Fruit fly (Drosophila melanogaster) whole organism, prepupa: Measurements from ENCODE around the gene CAH7.
A peak's percentile ranks its signal among the peaks of the same experiment; 100 is the strongest.

Experiments
- Blimp-1 ChIP-seq: fragments of 200-800 bp; sonication (Bioruptor generic); optimal IDR thresholded peaks from 3 replicates; lab custom pipeline; 2017; ENCODE audit warnings: missing biosample characterization, missing genetic modification characterization, mild to moderate bottlenecking, moderate library complexity, missing genetic modification reagents
- CG10669 ChIP-seq: fragments of 200-800 bp; sonication (Bioruptor generic); optimal IDR thresholded peaks from 3 replicates; lab custom pipeline; 2018; ENCODE audit warnings: missing biosample characterization, mild to moderate bottlenecking, missing genetic modification characterization, moderate library complexity
- CG11762 ChIP-seq: fragments of 200-800 bp; sonication (Bioruptor generic); optimal IDR thresholded peaks from 3 replicates; lab custom pipeline; 2016; ENCODE audit warnings: missing biosample characterization, missing genetic modification characterization; ENCODE audit not compliant: insufficient read depth
- CG15336 ChIP-seq: fragments of 200-800 bp; sonication (Bioruptor generic); IDR thresholded peaks from 2 replicates; pipeline ENCODE4 v1.3.6; 2022; ENCODE audit warnings: missing biosample characterization, missing genetic modification characterization
- CG1621 ChIP-seq: fragments of 200-800 bp; sonication (Bioruptor generic); optimal IDR thresholded peaks from 3 replicates; lab custom pipeline; 2018; ENCODE audit warnings: missing biosample characterization, mild to moderate bottlenecking, missing genetic modification characterization
- CG16779 ChIP-seq: fragments of 200-800 bp; sonication (Bioruptor generic); optimal IDR thresholded peaks from 3 replicates; lab custom pipeline; 2017; ENCODE audit warnings: missing biosample characterization, mild to moderate bottlenecking, missing genetic modification characterization
- CG31627 ChIP-seq: fragments of 200-800 bp; sonication (Bioruptor generic); optimal IDR thresholded peaks from 3 replicates; lab custom pipeline; 2016; ENCODE audit warnings: missing biosample characterization, missing genetic modification characterization
- CG32006 ChIP-seq: fragments of 200-800 bp; sonication (Bioruptor generic); optimal IDR thresholded peaks from 3 replicates; lab custom pipeline; 2017; ENCODE audit warnings: missing biosample characterization, mild to moderate bottlenecking, missing genetic modification characterization
- CG34406 ChIP-seq: fragments of 200-800 bp; sonication (Bioruptor generic); optimal IDR thresholded peaks from 3 replicates; lab custom pipeline; 2016; ENCODE audit warnings: missing biosample characterization, missing genetic modification characterization
- CG3919 ChIP-seq: fragments of 200-800 bp; sonication (Bioruptor generic); optimal IDR thresholded peaks from 3 replicates; lab custom pipeline; 2016; ENCODE audit warnings: missing biosample characterization, missing genetic modification characterization
- CG4318 ChIP-seq: fragments of 200-800 bp; sonication (Bioruptor generic); optimal IDR thresholded peaks from 3 replicates; lab custom pipeline; 2017; ENCODE audit warnings: missing biosample characterization, mild to moderate bottlenecking, missing genetic modification characterization
- CG6163 ChIP-seq: fragments of 200-800 bp; sonication (Bioruptor generic); IDR thresholded peaks from 3 replicates; pipeline ENCODE4 v1.3.6; 2022; ENCODE audit warnings: missing biosample characterization, missing genetic modification characterization
- CG6276 ChIP-seq: fragments of 200-800 bp; sonication (Bioruptor generic); optimal IDR thresholded peaks from 2 replicates; lab custom pipeline; 2017; ENCODE audit warnings: missing biosample characterization, mild to moderate bottlenecking, missing genetic modification characterization
- CG6792 ChIP-seq: fragments of 200-800 bp; sonication (Bioruptor generic); optimal IDR thresholded peaks from 3 replicates; lab custom pipeline; 2016; ENCODE audit warnings: missing biosample characterization, missing genetic modification characterization
- CG6808 ChIP-seq: fragments of 200-800 bp; sonication (Bioruptor generic); optimal IDR thresholded peaks from 3 replicates; lab custom pipeline; 2017; ENCODE audit warnings: missing biosample characterization, missing genetic modification characterization, mild to moderate bottlenecking, moderate library complexity, missing genetic modification reagents
- CG8119 ChIP-seq: fragments of 200-800 bp; sonication (Bioruptor generic); IDR thresholded peaks from 3 replicates; pipeline ENCODE4 v1.3.6; 2022; ENCODE audit warnings: missing biosample characterization, missing genetic modification characterization
- CG9139 ChIP-seq: fragments of 200-800 bp; sonication (Bioruptor generic); optimal IDR thresholded peaks from 3 replicates; lab custom pipeline; 2017; ENCODE audit warnings: missing biosample characterization, mild to moderate bottlenecking, missing genetic modification characterization
- Eip75B ChIP-seq: fragments of 200-800 bp; sonication (Bioruptor generic); optimal IDR thresholded peaks from 3 replicates; lab custom pipeline; 2016; ENCODE audit warnings: missing biosample characterization, missing genetic modification characterization
- Eip78C ChIP-seq: fragments of 200-800 bp; sonication (Bioruptor generic); peaks from one replicate; lab custom pipeline; 2016; ENCODE audit warnings: missing biosample characterization, missing genetic modification characterization
- Ets21C ChIP-seq: fragments of 200-800 bp; sonication (Bioruptor generic); optimal IDR thresholded peaks from 3 replicates; lab custom pipeline; 2016; ENCODE audit warnings: missing biosample characterization, missing genetic modification characterization
- Ets96B ChIP-seq: fragments of 200-800 bp; optimal IDR thresholded peaks from 2 replicates; lab custom pipeline; 2019; ENCODE audit warnings: missing biosample characterization, mild to moderate bottlenecking, missing genetic modification characterization, moderate library complexity
- Hr38 ChIP-seq: sonication (Bioruptor generic); optimal IDR thresholded peaks from 2 replicates; lab custom pipeline; 2016; ENCODE audit warnings: missing biosample characterization, missing genetic modification characterization
- Hr39 ChIP-seq: fragments of 200-800 bp; sonication (Bioruptor generic); optimal IDR thresholded peaks from 2 replicates; lab custom pipeline; 2016; ENCODE audit warnings: missing biosample characterization, missing genetic modification characterization
- Hr4 ChIP-seq: fragments of 200-800 bp; sonication (Bioruptor generic); optimal IDR thresholded peaks from 3 replicates; lab custom pipeline; 2016; ENCODE audit warnings: missing biosample characterization, missing genetic modification characterization
- Met ChIP-seq: fragments of 200-800 bp; sonication (Bioruptor generic); optimal IDR thresholded peaks from 3 replicates; lab custom pipeline; 2016; ENCODE audit warnings: missing biosample characterization, missing genetic modification characterization
- OdsH ChIP-seq: fragments of 200-800 bp; sonication (Bioruptor generic); optimal IDR thresholded peaks from 3 replicates; lab custom pipeline; 2016; ENCODE audit warnings: missing biosample characterization, missing genetic modification characterization
- Smox ChIP-seq: fragments of 200-800 bp; sonication (Bioruptor generic); optimal IDR thresholded peaks from 3 replicates; lab custom pipeline; 2016; ENCODE audit warnings: missing biosample characterization, missing genetic modification characterization
- Sox102F ChIP-seq: fragments of 200-800 bp; sonication (Bioruptor generic); optimal IDR thresholded peaks from 2 replicates; lab custom pipeline; 2016; ENCODE audit warnings: missing biosample characterization, mild to moderate bottlenecking, missing genetic modification characterization
- Sox14 ChIP-seq: fragments of 200-800 bp; sonication (Bioruptor generic); optimal IDR thresholded peaks from 3 replicates; lab custom pipeline; 2016; ENCODE audit warnings: missing biosample characterization, missing genetic modification characterization
- Sox15 ChIP-seq: fragments of 200-800 bp; sonication (Bioruptor generic); optimal IDR thresholded peaks from 3 replicates; lab custom pipeline; 2016; ENCODE audit warnings: missing biosample characterization, missing genetic modification characterization
- achi ChIP-seq: fragments of 200-800 bp; sonication (Bioruptor generic); optimal IDR thresholded peaks from 3 replicates; lab custom pipeline; 2016; ENCODE audit warnings: missing biosample characterization, missing genetic modification characterization
- acj6 ChIP-seq: fragments of 200-800 bp; sonication (Bioruptor generic); optimal IDR thresholded peaks from 3 replicates; lab custom pipeline; 2016; ENCODE audit warnings: missing biosample characterization, missing genetic modification characterization
- cyc ChIP-seq: fragments of 200-800 bp; sonication (Bioruptor generic); optimal IDR thresholded peaks from 3 replicates; lab custom pipeline; 2016; ENCODE audit warnings: missing biosample characterization, missing genetic modification characterization
- dac ChIP-seq: fragments of 200-800 bp; sonication (Bioruptor generic); optimal IDR thresholded peaks from 2 replicates; lab custom pipeline; 2017; ENCODE audit warnings: missing biosample characterization, mild to moderate bottlenecking, missing genetic modification characterization
- dsx ChIP-seq: fragments of 200-800 bp; optimal IDR thresholded peaks from 3 replicates; lab custom pipeline; 2019; ENCODE audit warnings: missing biosample characterization, mild to moderate bottlenecking, missing genetic modification characterization, moderate library complexity; ENCODE audit not compliant: poor library complexity, severe bottlenecking
- eg ChIP-seq: fragments of 200-800 bp; sonication (Bioruptor generic); IDR thresholded peaks from 3 replicates; pipeline ENCODE4 v1.3.6; 2022; ENCODE audit warnings: missing biosample characterization, missing genetic modification characterization
- esn ChIP-seq: fragments of 200-800 bp; sonication (Bioruptor generic); optimal IDR thresholded peaks from 2 replicates; lab custom pipeline; 2016; ENCODE audit warnings: missing biosample characterization, mild to moderate bottlenecking, missing genetic modification characterization, moderate library complexity
- fd59A ChIP-seq: fragments of 200-800 bp; sonication (Bioruptor generic); optimal IDR thresholded peaks from 2 replicates; lab custom pipeline; 2017; ENCODE audit warnings: missing biosample characterization, mild to moderate bottlenecking, missing genetic modification characterization, missing genetic modification reagents
- net ChIP-seq: fragments of 200-800 bp; sonication (Bioruptor generic); optimal IDR thresholded peaks from 3 replicates; lab custom pipeline; 2016; ENCODE audit warnings: missing biosample characterization, missing genetic modification characterization
- ss ChIP-seq, 2 experiments: fragments of 200-800 bp; sonication (Bioruptor generic); optimal IDR thresholded peaks; 2 replicates in 1 of 2; 3 replicates in 1 of 2; lab custom pipeline; 2017 to 2018; ENCODE audit warnings: mild to moderate bottlenecking in 2 of 2, missing biosample characterization in 2 of 2, missing genetic modification characterization in 2 of 2, moderate library complexity in 1 of 2
- svp ChIP-seq: fragments of 200-800 bp; sonication (Bioruptor generic); peaks from one replicate; lab custom pipeline; 2016; ENCODE audit warnings: missing biosample characterization, missing genetic modification characterization
- vri ChIP-seq: fragments of 200-800 bp; sonication (Bioruptor generic); optimal IDR thresholded peaks from 3 replicates; lab custom pipeline; 2016; ENCODE audit warnings: missing biosample characterization, mild to moderate bottlenecking, missing genetic modification characterization

Gene CAH7

DNA sequence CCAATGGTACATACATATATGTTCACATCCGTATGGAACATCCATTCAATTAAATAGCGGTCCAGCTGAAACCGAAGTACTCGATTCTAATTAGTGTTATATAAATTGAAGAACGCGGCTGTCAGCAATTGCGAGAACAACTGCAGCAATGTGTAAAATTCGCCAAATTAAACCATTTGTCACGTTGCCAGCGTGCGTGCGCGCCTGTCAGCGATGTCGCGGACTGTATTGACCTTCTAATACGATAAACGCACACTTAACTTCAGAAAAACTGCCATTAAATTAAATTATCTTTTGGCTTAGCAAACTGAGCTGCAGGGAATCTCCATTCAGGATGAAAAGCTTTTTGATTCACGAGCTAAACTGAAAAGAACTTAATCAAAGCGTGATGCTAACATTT lies 35.1 kb downstream of the CAH7 start:
- TF ChIP-seq cyc (GFP tag; lab: Kevin White, UChicago): no peak
- peak; percentile 29 for TF ChIP-seq Eip78C (GFP tag; lab: Kevin White, UChicago)

DNA sequence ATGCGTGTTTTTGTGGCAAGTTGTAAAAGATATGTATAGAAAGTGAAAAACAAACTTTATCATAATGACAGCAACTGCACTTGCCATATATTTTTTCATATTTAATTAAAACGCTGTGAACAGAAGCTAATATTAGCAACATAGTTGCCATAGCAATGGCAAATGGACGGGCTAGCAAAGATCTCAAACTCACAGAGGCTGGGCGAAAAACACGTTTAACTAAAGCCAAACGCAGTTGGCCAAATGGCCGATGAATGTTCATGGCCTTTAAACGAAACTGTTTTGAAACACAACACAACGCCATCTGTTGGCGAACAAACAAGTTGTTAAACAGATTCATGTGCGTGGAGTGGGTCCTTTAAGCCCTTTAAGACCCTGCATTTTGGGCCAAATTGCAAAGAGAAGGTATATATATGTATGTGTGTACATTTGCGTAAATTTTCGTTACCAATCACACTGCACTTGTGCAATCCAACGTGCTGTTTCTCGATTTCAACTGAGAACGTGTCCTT lies 36.4 kb downstream of the CAH7 start:
- TF ChIP-seq acj6 (no peak), dsx (GFP tag; lab: Kevin White, UChicago) (peak; percentile 81), net (GFP tag; lab: Kevin White, UChicago) (no peak), CG6808 (peak; percentile 16)

DNA sequence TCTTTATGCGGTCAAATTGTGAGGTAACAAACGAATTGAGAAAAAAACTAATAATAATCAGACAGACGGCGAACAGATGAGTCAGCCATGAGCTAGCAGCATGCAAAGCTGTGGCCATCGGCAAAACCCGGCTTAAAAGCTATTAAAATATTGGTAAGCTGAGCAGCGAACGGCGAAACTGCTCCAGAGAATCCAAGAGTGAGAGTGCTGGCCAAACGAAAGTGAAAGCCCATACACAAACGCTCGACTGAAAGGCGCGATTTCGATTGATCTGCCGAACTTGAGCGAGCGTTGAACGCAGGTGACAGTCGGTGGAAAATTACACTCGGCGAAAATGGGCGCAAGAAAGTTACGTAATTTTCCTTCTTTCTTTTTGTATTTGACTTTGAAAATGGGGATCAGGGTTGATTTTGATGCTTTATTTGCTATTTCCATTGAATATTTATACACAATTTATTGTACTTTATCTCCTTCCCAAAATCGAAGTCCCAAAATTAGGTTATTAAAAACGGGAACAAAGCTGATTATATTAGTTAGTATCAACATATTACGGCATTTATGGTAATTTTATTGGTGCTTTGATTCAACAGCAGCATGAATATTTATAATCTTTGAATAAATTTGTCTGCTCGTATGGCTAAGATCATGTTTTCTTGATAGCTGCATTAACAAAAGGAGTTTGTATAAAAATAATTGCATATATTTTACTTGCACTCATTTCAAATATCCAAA lies 37.8 kb downstream of the CAH7 start:
- 0 out of 3 replicates have a peak, but pooled peaks have one; percentile 22 for TF ChIP-seq CG6163 (GFP tag; lab: Robert Waterston, UW)
- no peak for TF ChIP-seq vri (GFP tag; lab: Kevin White, UChicago)
- no peak for TF ChIP-seq CG34406 (GFP tag; lab: Kevin White, UChicago)
- TF ChIP-seq dac: no peak
- no peak for TF ChIP-seq Eip75B
- TF ChIP-seq Ets96B (tag; lab: Kevin White, UChicago): no peak
- TF ChIP-seq CG1621 (tag; lab: Kevin White, UChicago): no peak
- TF ChIP-seq CG16779 (tag; lab: Kevin White, UChicago): no peak
- TF ChIP-seq ss (GFP tag; optimal IDR thresholded peaks at IDR 0.05; lab: Kevin White, UChicago): no peak
- TF ChIP-seq Eip78C (GFP tag; lab: Kevin White, UChicago): peak; percentile 41
- no peak for TF ChIP-seq esn
- TF ChIP-seq achi (GFP tag; lab: Kevin White, UChicago): no peak
- TF ChIP-seq Hr38 (GFP tag; lab: Kevin White, UChicago): no peak
- no peak for TF ChIP-seq Ets21C (GFP tag; lab: Kevin White, UChicago)
- TF ChIP-seq CG6276 (GFP tag; lab: Kevin White, UChicago): peak; percentile 32
- TF ChIP-seq Sox14 (GFP tag; lab: Kevin White, UChicago): no peak
- no peak for TF ChIP-seq CG8119 (GFP tag; lab: Robert Waterston, UW)
- no peak for TF ChIP-seq CG9139 (GFP tag; lab: Kevin White, UChicago)
- no peak for TF ChIP-seq acj6
- peak; percentile 56 for TF ChIP-seq Hr4
- no peak for TF ChIP-seq OdsH (GFP tag; lab: Kevin White, UChicago)
- TF ChIP-seq CG31627 (GFP tag; lab: Kevin White, UChicago): no peak
- TF ChIP-seq Blimp-1 (GFP tag; lab: Kevin White, UChicago): peak; percentile 78
- no peak for TF ChIP-seq Met
- no peak for TF ChIP-seq CG15336 (GFP tag; lab: Robert Waterston, UW)
- no peak for TF ChIP-seq Smox (GFP tag; lab: Kevin White, UChicago)
- TF ChIP-seq Sox15 (GFP tag; lab: Kevin White, UChicago): no peak
- TF ChIP-seq CG11762 (GFP tag; lab: Kevin White, UChicago): no peak
- 0 out of 3 replicates have a peak, but pooled peaks have one; percentile 17 for TF ChIP-seq eg (GFP tag; lab: Robert Waterston, UW)
- no peak for TF ChIP-seq Hr39 (GFP tag; lab: Kevin White, UChicago)
- TF ChIP-seq fd59A (GFP tag; lab: Kevin White, UChicago): no peak
- TF ChIP-seq Sox102F: no peak
- TF ChIP-seq CG32006 (GFP tag; lab: Kevin White, UChicago): peak; percentile 71
- no peak for TF ChIP-seq net (GFP tag; lab: Kevin White, UChicago)
- TF ChIP-seq CG4318 (GFP tag; lab: Kevin White, UChicago): peak; percentile 58
- no peak for TF ChIP-seq CG10669 (GFP tag; lab: Kevin White, UChicago)
- peak; percentile 33 for TF ChIP-seq svp (GFP tag; lab: Kevin White, UChicago)
- no peak for TF ChIP-seq CG3919 (GFP tag; lab: Kevin White, UChicago)
- TF ChIP-seq CG6792 (GFP tag; lab: Kevin White, UChicago): no peak
- no peak for TF ChIP-seq dsx (GFP tag; lab: Kevin White, UChicago)
- TF ChIP-seq, all 60 proteins: peak for 9
